Worm (Caenorhabditis elegans): Measurements from ENCODE around the gene R102.2.
A peak's percentile ranks its signal among the peaks of the same experiment; 100 is the strongest.

The R102.2 gene

ce11 chrIV:10682155-10682749 is 5.2 kb upstream of the R102.2 start, which contains the start of gene fmo-2 (continued):
- TF ChIP-seq Y5F2A.4 (GFP tag; optimal IDR thresholded peaks at IDR 0.05) (no peak), mep-1 (tag; optimal IDR thresholded peaks at IDR 0.05) (no peak)

ce11 chrIV:10685758-10686157 is 1.6 kb upstream of the R102.2 start, which contains the start of the genes K08C7.6 and R102.1:
K08C7.6 (minus strand) TSS chrIV:10685858.
R102.1 (plus strand) TSS chrIV:10686048.
- no peak for TF ChIP-seq pha-4 (GFP tag; IDR thresholded peaks at IDR 0.05)
- TF ChIP-seq pha-4 (tag; optimal IDR thresholded peaks at IDR 0.05) = no peak
- TF ChIP-seq lim-7 (GFP tag; IDR thresholded peaks at IDR 0.05) = no peak
- TF ChIP-seq hif-1 (tag; optimal IDR thresholded peaks at IDR 0.05) = no peak
- TF ChIP-seq nhr-28 (tag; optimal IDR thresholded peaks at IDR 0.05) = no peak
- TF ChIP-seq nhr-76 (tag; optimal IDR thresholded peaks at IDR 0.05) = no peak
- no peak for TF ChIP-seq skn-1 (tag; optimal IDR thresholded peaks at IDR 0.05)
- TF ChIP-seq tag-97 (GFP tag; IDR thresholded peaks at IDR 0.05) = no peak
- no peak for TF ChIP-seq sdz-12 (GFP tag; optimal IDR thresholded peaks at IDR 0.05)

- TF ChIP-seq ZK337.2 (GFP tag; IDR thresholded peaks at IDR 0.05) = no peak
- TF ChIP-seq nhr-11 (tag; optimal IDR thresholded peaks at IDR 0.05) = peak; percentile 52
- TF ChIP-seq aha-1 (tag) = peak; percentile 21
- TF ChIP-seq nhr-48 (tag; optimal IDR thresholded peaks at IDR 0.05) = no peak
These were observed 1.7 kb downstream of the R102.2 start, which contains the start of gene R102.3 for ce11 chrIV:10688972-10689567. R102.3 (plus strand) TSS chrIV:10689517.

ce11 chrIV:10690139-10690538 is 2.7 kb downstream of the R102.2 start, which contains the start of gene R102.8:
R102.8 (minus strand) TSS chrIV:10690239.
- TF ChIP-seq unc-62 (GFP tag; optimal IDR thresholded peaks at IDR 0.05 in 1 of 2) = peak in 1 of 2 experiments; percentile 70
- TF ChIP-seq unc-62 (tag; optimal IDR thresholded peaks at IDR 0.05) = no peak
- TF ChIP-seq ces-1 (GFP tag; optimal IDR thresholded peaks at IDR 0.05) = no peak

- TF ChIP-seq nhr-25 (tag; optimal IDR thresholded peaks at IDR 0.05; ENCODE audit: borderline replicate concordance, insufficient read depth) (no peak), unc-62 (GFP tag; optimal IDR thresholded peaks at IDR 0.05 in 1 of 2) (peak in 1 of 2 experiments; percentile 83), unc-62 (tag; optimal IDR thresholded peaks at IDR 0.05) (no peak)
These were observed 7.8 kb downstream of the R102.2 start, which contains the start of gene R102.4 for ce11 chrIV:10695203-10695602. R102.4 (minus strand) TSS chrIV:10695303.

- TF ChIP-seq hlh-11 (tag; optimal IDR thresholded peaks at IDR 0.05) (peak; percentile 94), ztf-7 (tag; optimal IDR thresholded peaks at IDR 0.05) (no peak), vab-7 (GFP tag; IDR thresholded peaks at IDR 0.05) (no peak), ctbp-1 (GFP tag; IDR thresholded peaks at IDR 0.05) (no peak), D1046.2 (GFP tag; IDR thresholded peaks at IDR 0.05) (no peak), ztf-11 (tag; optimal IDR thresholded peaks at IDR 0.05) (no peak), nhr-42 (GFP tag; IDR thresholded peaks at IDR 0.05) (no peak), arid-1 (GFP tag; conservative IDR thresholded peaks at IDR 0.05) (no peak), ceh-28 (tag; optimal IDR thresholded peaks at IDR 0.05) (no peak), madf-9 (GFP tag; conservative IDR thresholded peaks at IDR 0.05) (no peak), rbr-2 (tag; optimal IDR thresholded peaks at IDR 0.05) (peak; percentile 24), pqm-1 (tag; optimal IDR thresholded peaks at IDR 0.05) (peak; percentile 7), ceh-62 (tag; optimal IDR thresholded peaks at IDR 0.05) (no peak), mxl-3 (GFP tag; optimal IDR thresholded peaks at IDR 0.05) (peak; percentile 65), daf-8 (GFP tag; IDR thresholded peaks at IDR 0.05) (no peak), mep-1 (tag; optimal IDR thresholded peaks at IDR 0.05) (peak; percentile 79), R02D3.7 (tag; optimal IDR thresholded peaks at IDR 0.05) (no peak), snpc-1.2 (GFP tag; IDR thresholded peaks at IDR 0.05) (peak; percentile 64), F37D6.2 (tag; optimal IDR thresholded peaks at IDR 0.05) (no peak), spr-1 (tag; optimal IDR thresholded peaks at IDR 0.05) (no peak), mdt-29 (GFP tag; IDR thresholded peaks at IDR 0.05) (no peak)
These were observed 9.9 kb downstream of the R102.2 start, which contains the start of gene allo-1 for ce11 chrIV:10697022-10697979. allo-1 (minus strand) TSS chrIV:10697072.

All from whole organism, L4 larva.